Fruit fly (Drosophila melanogaster): ENCODE data around the gene Blos3.

Blos3 gene

dm6 chr3L:18848436-18848835 is 21.6 kb upstream of the Blos3 start (continued):
- TF ChIP-seq pb (GFP tag; optimal IDR thresholded peaks at IDR 0.05) (peak; percentile 74), luna (GFP tag; optimal IDR thresholded peaks at IDR 0.05) (peak; percentile 12), B-H1 (GFP tag; IDR thresholded peaks at IDR 0.05) (peak; percentile 51; the same call in 1 of the 3 replicates), Mes4 (GFP tag; optimal IDR thresholded peaks at IDR 0.05) (peak; percentile 75), CG17359 (tag; optimal IDR thresholded peaks at IDR 0.05) (peak; percentile 74), salm (tag; optimal IDR thresholded peaks at IDR 0.05) (peak; percentile 34), HLH54F (GFP tag; optimal IDR thresholded peaks at IDR 0.05) (peak; percentile 65), E2f1 (GFP tag; IDR thresholded peaks at IDR 0.05) (no peak; the same call in 1 of the 2 replicates), Atf-2 (GFP tag; optimal IDR thresholded peaks at IDR 0.05) (peak; percentile 73), CG7786 (GFP tag; optimal IDR thresholded peaks at IDR 0.05) (peak; percentile 49), CG6765 (GFP tag; optimal IDR thresholded peaks at IDR 0.05) (peak; percentile 73), sim (GFP tag; IDR thresholded peaks at IDR 0.05) (no peak), pros (GFP tag; optimal IDR thresholded peaks at IDR 0.05) (no peak), CG11504 (tag; optimal IDR thresholded peaks at IDR 0.05) (peak; percentile 71), fd64A (GFP tag; optimal IDR thresholded peaks at IDR 0.05) (no peak), CG1603 (tag; optimal IDR thresholded peaks at IDR 0.05) (peak; percentile 78), CG11093 (GFP tag; IDR thresholded peaks at IDR 0.05) (no peak; the same call in 2 of the 3 replicates), CG13424 (tag; optimal IDR thresholded peaks at IDR 0.05) (peak; percentile 79), onecut (GFP tag; IDR thresholded peaks at IDR 0.05) (peak; percentile 60; the same call in 1 of the 2 replicates), Dek (tag; optimal IDR thresholded peaks at IDR 0.05) (peak; percentile 63), Elba2 (GFP tag; optimal IDR thresholded peaks at IDR 0.05) (no peak), CG12219 (GFP tag; optimal IDR thresholded peaks at IDR 0.05) (peak; percentile 44), Antp (GFP tag; optimal IDR thresholded peaks at IDR 0.05) (no peak), CG6654 (GFP tag; optimal IDR thresholded peaks at IDR 0.05) (no peak), Lim3 (GFP tag; IDR thresholded peaks at IDR 0.05) (no peak), Ets65A (GFP tag) (peak; percentile 91), CG1602 (GFP tag; optimal IDR thresholded peaks at IDR 0.05) (peak; percentile 21), ap (GFP tag; IDR thresholded peaks at IDR 0.05) (0 out of 2 replicates have a peak, but pooled peaks have one; percentile 28), Atf6 (GFP tag; IDR thresholded peaks at IDR 0.05) (no peak; the same call in 1 of the 2 replicates), esg (GFP tag; conservative IDR thresholded peaks at IDR 0.05) (no peak), CG10267 (tag; optimal IDR thresholded peaks at IDR 0.05) (peak; percentile 67), CG7987 (GFP tag; optimal IDR thresholded peaks at IDR 0.05) (no peak), nerfin-1 (tag; optimal IDR thresholded peaks at IDR 0.05) (peak; percentile 62), fd3F (GFP tag; optimal IDR thresholded peaks at IDR 0.05) (peak; percentile 32), Fer2 (tag; optimal IDR thresholded peaks at IDR 0.05) (peak; percentile 43), CG13775 (GFP tag; optimal IDR thresholded peaks at IDR 0.05) (peak; percentile 72), danr (GFP tag; IDR thresholded peaks at IDR 0.05) (no peak), CG10543 (GFP tag; optimal IDR thresholded peaks at IDR 0.05) (peak; percentile 14), CG6813 (GFP tag; optimal IDR thresholded peaks at IDR 0.05) (peak; percentile 55), NC2α (GFP tag; optimal IDR thresholded peaks at IDR 0.05) (peak; percentile 59), Abd-B (GFP tag; optimal IDR thresholded peaks at IDR 0.05) (no peak), CG10979 (tag; optimal IDR thresholded peaks at IDR 0.05) (peak; percentile 76), ara (GFP tag; IDR thresholded peaks at IDR 0.05) (no peak), Ada2b (GFP tag; IDR thresholded peaks at IDR 0.05) (peak; percentile 14; the same call in 1 of the 2 replicates), org-1 (GFP tag; optimal IDR thresholded peaks at IDR 0.05) (peak; percentile 30), ftz-f1 (GFP tag; optimal IDR thresholded peaks at IDR 0.05) (peak; percentile 83), unpg (GFP tag; optimal IDR thresholded peaks at IDR 0.05) (peak; percentile 69), CTCF (GFP tag; optimal IDR thresholded peaks at IDR 0.05) (peak; percentile 98), Nf-YC (tag; optimal IDR thresholded peaks at IDR 0.05) (peak; percentile 52), sc (optimal IDR thresholded peaks at IDR 0.05) (no peak), sc (GFP tag; optimal IDR thresholded peaks at IDR 0.05) (peak; percentile 55), kay (GFP tag; optimal IDR thresholded peaks at IDR 0.05) (no peak)
